Fruit fly (Drosophila melanogaster) whole organism, embryonic: ENCODE results near the gene CG33941.

Experiments used
- Bteb2 ChIP-seq: fragments of 200-800 bp; sonication (Bioruptor generic); optimal IDR thresholded peaks from 2 replicates; lab custom pipeline; 2016; ENCODE audit warnings: missing biosample characterization, missing genetic modification characterization
- CG10654 ChIP-seq: fragments of 200-800 bp; sonication (Bioruptor generic); optimal IDR thresholded peaks from 2 replicates; lab custom pipeline; 2016; ENCODE audit warnings: missing biosample characterization, missing genetic modification characterization
- CG17361 ChIP-seq: fragments of 200-800 bp; sonication (Bioruptor generic); IDR thresholded peaks from 3 replicates; pipeline ENCODE4 v1.3.6; 2022; ENCODE audit warnings: missing biosample characterization, missing genetic modification characterization
- CG8359 ChIP-seq: fragments of 200-800 bp; sonication (Bioruptor generic); optimal IDR thresholded peaks from 2 replicates; lab custom pipeline; 2017; ENCODE audit warnings: missing biosample characterization, mild to moderate bottlenecking, missing genetic modification characterization, borderline replicate concordance
- bab2 ChIP-seq: fragments of 200-800 bp; sonication (Bioruptor generic); optimal IDR thresholded peaks from 2 replicates; lab custom pipeline; 2016; ENCODE audit warnings: missing biosample characterization, missing genetic modification characterization

DNA sequence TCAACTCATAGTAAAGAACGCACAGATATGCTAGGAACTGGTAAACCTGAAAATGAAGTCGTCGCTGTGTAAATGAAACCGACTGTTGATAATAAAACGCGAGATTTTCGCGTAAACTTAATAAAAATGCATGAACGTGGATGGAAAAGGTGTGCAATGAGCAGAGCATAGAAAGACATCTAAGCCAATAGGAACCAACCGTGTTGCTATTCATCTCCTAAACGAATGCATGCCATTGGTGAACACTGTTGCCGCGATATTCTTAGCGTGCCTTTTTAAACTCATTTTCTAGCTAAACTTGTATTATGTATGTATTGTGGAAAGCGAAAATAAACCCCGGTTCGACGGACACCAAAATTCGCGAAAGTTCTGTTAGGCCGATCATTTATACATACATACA, 45.5 kb upstream of the CG33941 start:
- TF ChIP-seq CG10654 (no peak), CG17361 (GFP tag; lab: Robert Waterston, UW) (no peak), Bteb2 (GFP tag; lab: Kevin White, UChicago) (no peak), bab2 (GFP tag; lab: Kevin White, UChicago) (no peak), CG8359 (GFP tag; lab: Kevin White, UChicago) (no peak)
